Fruit fly (Drosophila melanogaster) whole organism, embryonic: ENCODE data around the gene PIG-L.

Experiments used
- Abd-B ChIP-seq: fragments of 200-800 bp; sonication (Bioruptor generic); optimal IDR thresholded peaks from 2 replicates; lab custom pipeline; 2018; ENCODE audit warnings: missing biosample characterization, mild to moderate bottlenecking, missing genetic modification characterization, moderate library complexity
- BtbVII ChIP-seq: fragments of 200-800 bp; sonication (Bioruptor generic); optimal IDR thresholded peaks from 3 replicates; lab custom pipeline; 2017; ENCODE audit warnings: missing biosample characterization, mild to moderate bottlenecking, missing genetic modification characterization
- CG10366 ChIP-seq: fragments of 200-800 bp; sonication (Bioruptor generic); IDR thresholded peaks from 2 replicates; pipeline ENCODE4 v1.3.6; 2022; ENCODE audit warnings: missing biosample characterization, missing genetic modification characterization
- CG10979 ChIP-seq: fragments of 200-800 bp; sonication (Bioruptor generic); optimal IDR thresholded peaks from 2 replicates; lab custom pipeline; 2018; ENCODE audit warnings: missing biosample characterization, mild to moderate bottlenecking, missing genetic modification characterization, moderate library complexity
- CG11398 ChIP-seq: fragments of 200-800 bp; sonication (Bioruptor generic); optimal IDR thresholded peaks from 2 replicates; lab custom pipeline; 2016; ENCODE audit warnings: missing biosample characterization, missing genetic modification characterization
- CG11456 ChIP-seq: fragments of 200-800 bp; sonication (Bioruptor generic); IDR thresholded peaks from 3 replicates; pipeline ENCODE4 v1.3.6; 2022; ENCODE audit warnings: missing biosample characterization, missing genetic modification characterization
- CG13424 ChIP-seq: fragments of 200-800 bp; sonication (Bioruptor generic); optimal IDR thresholded peaks from 2 replicates; lab custom pipeline; 2019; ENCODE audit warnings: missing biosample characterization, mild to moderate bottlenecking, missing genetic modification characterization, moderate library complexity
- CG13775 ChIP-seq: fragments of 200-800 bp; sonication (Bioruptor generic); optimal IDR thresholded peaks from 3 replicates; lab custom pipeline; 2017; ENCODE audit warnings: missing biosample characterization, mild to moderate bottlenecking, missing genetic modification characterization
- CG15269 ChIP-seq: fragments of 200-800 bp; sonication (Bioruptor generic); optimal IDR thresholded peaks from 2 replicates; lab custom pipeline; 2018; ENCODE audit warnings: missing biosample characterization, mild to moderate bottlenecking, missing genetic modification characterization, moderate library complexity
- CG15601 ChIP-seq: fragments of 200-800 bp; sonication (Bioruptor generic); optimal IDR thresholded peaks from 3 replicates; lab custom pipeline; 2019; ENCODE audit warnings: missing biosample characterization, mild to moderate bottlenecking, missing genetic modification characterization, moderate library complexity
- CG1647 ChIP-seq: fragments of 200-800 bp; sonication (Bioruptor generic); optimal IDR thresholded peaks from 3 replicates; lab custom pipeline; 2016; ENCODE audit warnings: missing biosample characterization, missing genetic modification characterization
- CG18764 ChIP-seq: fragments of 200-800 bp; sonication (Bioruptor generic); optimal IDR thresholded peaks from 3 replicates; lab custom pipeline; 2016; ENCODE audit warnings: missing biosample characterization, missing genetic modification characterization
- CG2199 ChIP-seq: fragments of 200-800 bp; sonication (Bioruptor generic); IDR thresholded peaks from 3 replicates; pipeline ENCODE4 v1.3.6; 2022; ENCODE audit warnings: missing biosample characterization, missing genetic modification characterization
- CG32767 ChIP-seq: fragments of 200-800 bp; sonication (Bioruptor generic); IDR thresholded peaks from 2 replicates; pipeline ENCODE4 v1.3.6; 2022; ENCODE audit warnings: missing biosample characterization, missing genetic modification characterization
- CG3407 ChIP-seq: fragments of 200-800 bp; sonication (Bioruptor generic); optimal IDR thresholded peaks from 2 replicates; lab custom pipeline; 2018; ENCODE audit warnings: missing biosample characterization, mild to moderate bottlenecking, missing genetic modification characterization
- CG34224 ChIP-seq: fragments of 200-800 bp; sonication (Bioruptor generic); IDR thresholded peaks from 3 replicates; pipeline ENCODE4 v1.3.6; 2022; ENCODE audit warnings: missing biosample characterization, missing genetic modification characterization; ENCODE audit not compliant: partially characterized antibody
- CG4820 ChIP-seq: fragments of 200-800 bp; sonication (Bioruptor generic); optimal IDR thresholded peaks from 3 replicates; lab custom pipeline; 2016; ENCODE audit warnings: missing biosample characterization, missing genetic modification characterization
- CG5245 ChIP-seq: fragments of 200-800 bp; sonication (Bioruptor generic); optimal IDR thresholded peaks from 3 replicates; lab custom pipeline; 2016; ENCODE audit warnings: missing biosample characterization, missing genetic modification characterization
- CG9215 ChIP-seq: fragments of 200-800 bp; sonication (Bioruptor generic); IDR thresholded peaks from 2 replicates; pipeline ENCODE4 v1.3.6; 2022; ENCODE audit warnings: missing biosample characterization, missing genetic modification characterization
- CG9437 ChIP-seq: fragments of 200-800 bp; sonication (Bioruptor generic); optimal IDR thresholded peaks from 2 replicates; lab custom pipeline; 2018; ENCODE audit warnings: missing biosample characterization, mild to moderate bottlenecking, missing genetic modification characterization
- D19B ChIP-seq: fragments of 200-800 bp; sonication (Bioruptor generic); optimal IDR thresholded peaks from 2 replicates; lab custom pipeline; 2017; ENCODE audit warnings: missing biosample characterization, mild to moderate bottlenecking, missing genetic modification characterization
- Deaf1 ChIP-seq: fragments of 200-800 bp; optimal IDR thresholded peaks from 3 replicates; lab custom pipeline; 2019; ENCODE audit warnings: missing biosample characterization, mild to moderate bottlenecking, missing genetic modification characterization, moderate library complexity
- Doc2 ChIP-seq: fragments of 200-800 bp; sonication (Bioruptor generic); IDR thresholded peaks from 2 replicates; pipeline ENCODE4 v1.3.6; 2022; ENCODE audit warnings: missing biosample characterization, missing genetic modification characterization
- Fer1 ChIP-seq: fragments of 200-800 bp; sonication (Bioruptor generic); optimal IDR thresholded peaks from 2 replicates; lab custom pipeline; 2017; ENCODE audit warnings: missing biosample characterization, mild to moderate bottlenecking, missing genetic modification characterization
- Meics ChIP-seq: fragments of 200-800 bp; sonication (Bioruptor generic); optimal IDR thresholded peaks from 2 replicates; lab custom pipeline; 2017; ENCODE audit warnings: missing biosample characterization, mild to moderate bottlenecking, missing genetic modification characterization
- Nf-YB ChIP-seq: fragments of 200-800 bp; sonication (Bioruptor generic); optimal IDR thresholded peaks from 3 replicates; lab custom pipeline; 2019; ENCODE audit warnings: missing biosample characterization, mild to moderate bottlenecking, missing genetic modification characterization, moderate library complexity
- Stat92E ChIP-seq, 3 experiments: fragments of >200 bp in 2 of 3; fragments of 200-800 bp in 1 of 3; sonication (Bioruptor generic) in 1 of 3; optimal IDR thresholded peaks; 2 replicates each; lab custom pipeline; 2017 to 2019; ENCODE audit warnings: missing biosample characterization in 3 of 3, missing genetic modification characterization in 3 of 3, mild to moderate bottlenecking in 1 of 3, moderate library complexity in 1 of 3
- YL-1 ChIP-seq: fragments of 200-800 bp; sonication (Bioruptor generic); optimal IDR thresholded peaks from 3 replicates; lab custom pipeline; 2017; ENCODE audit warnings: missing biosample characterization, mild to moderate bottlenecking, missing genetic modification characterization
- abd-A ChIP-seq: fragments of 200-800 bp; sonication (Bioruptor generic); optimal IDR thresholded peaks from 3 replicates; lab custom pipeline; 2019; ENCODE audit warnings: missing biosample characterization, mild to moderate bottlenecking, missing genetic modification characterization, moderate library complexity
- al ChIP-seq: fragments of 200-800 bp; sonication (Bioruptor generic); IDR thresholded peaks from 2 replicates; pipeline ENCODE4 v1.3.6; 2022; ENCODE audit warnings: missing biosample characterization, missing genetic modification characterization
- caup ChIP-seq: fragments of 200-800 bp; sonication (Bioruptor generic); optimal IDR thresholded peaks from 3 replicates; lab custom pipeline; 2017; ENCODE audit warnings: missing biosample characterization, mild to moderate bottlenecking, missing genetic modification characterization, moderate library complexity; ENCODE audit not compliant: severe bottlenecking
- dan ChIP-seq: fragments of 200-800 bp; sonication (Bioruptor generic); IDR thresholded peaks from 2 replicates; pipeline ENCODE4 v1.3.6; 2022; ENCODE audit warnings: missing biosample characterization, missing genetic modification characterization
- ewg ChIP-seq: fragments of 200-800 bp; sonication (Bioruptor generic); optimal IDR thresholded peaks from 3 replicates; lab custom pipeline; 2017; ENCODE audit warnings: mild to moderate bottlenecking, missing biosample characterization, missing genetic modification reagents, missing genetic modification characterization
- fd64A ChIP-seq: fragments of 200-800 bp; sonication (Bioruptor generic); optimal IDR thresholded peaks from 3 replicates; lab custom pipeline; 2018; ENCODE audit warnings: missing biosample characterization, mild to moderate bottlenecking, missing genetic modification characterization
- hbn ChIP-seq: fragments of 200-800 bp; sonication (Bioruptor generic); IDR thresholded peaks from 2 replicates; pipeline ENCODE4 v1.3.6; 2022; ENCODE audit warnings: missing biosample characterization, missing genetic modification characterization; ENCODE audit not compliant: partially characterized antibody
- ind ChIP-seq: fragments of 200-800 bp; sonication (Bioruptor generic); optimal IDR thresholded peaks from 3 replicates; lab custom pipeline; 2016; ENCODE audit warnings: missing biosample characterization, missing genetic modification characterization
- ken ChIP-seq: fragments of 200-800 bp; sonication (Bioruptor generic); IDR thresholded peaks from 3 replicates; pipeline ENCODE4 v1.3.6; 2022; ENCODE audit warnings: missing biosample characterization, missing genetic modification characterization
- lov ChIP-seq, 2 experiments: fragments of 200-800 bp in 1 of 2; fragments of >200 bp in 1 of 2; sonication (Bioruptor generic) in 1 of 2; IDR thresholded peaks in 1 of 2; optimal IDR thresholded peaks in 1 of 2; 2 replicates in 1 of 2; 3 replicates in 1 of 2; pipeline versions ENCODE4 v1.3.6 to Lab custom; 2017 to 2022; ENCODE audit warnings: missing biosample characterization in 1 of 2, missing genetic modification characterization in 1 of 2
- nom ChIP-seq: fragments of 200-800 bp; sonication (Bioruptor generic); optimal IDR thresholded peaks from 2 replicates; lab custom pipeline; 2017; ENCODE audit warnings: missing biosample characterization, missing genetic modification characterization, mild to moderate bottlenecking, moderate library complexity, missing genetic modification reagents
- pho ChIP-seq: fragments of 200-800 bp; sonication (Bioruptor generic); optimal IDR thresholded peaks from 2 replicates; lab custom pipeline; 2016; ENCODE audit warnings: missing biosample characterization, missing genetic modification characterization
- prd ChIP-seq, 3 experiments: fragments of >200 bp in 2 of 3; fragments of 200-800 bp in 1 of 3; sonication (Bioruptor generic) in 1 of 3; optimal IDR thresholded peaks in 2 of 3; IDR thresholded peaks in 1 of 3; 2 replicates in 2 of 3; 3 replicates in 1 of 3; pipeline versions ENCODE4 v1.3.6 to Lab custom; 2017 to 2022; ENCODE audit warnings: missing biosample characterization in 1 of 3, missing genetic modification characterization in 1 of 3
- row ChIP-seq: fragments of 200-800 bp; sonication (Bioruptor generic); IDR thresholded peaks from 3 replicates; pipeline ENCODE4 v1.3.6; 2022; ENCODE audit warnings: missing biosample characterization, missing genetic modification characterization
- sc ChIP-seq, 3 experiments: fragments of >200 bp in 2 of 3; fragments of 200-800 bp in 1 of 3; sonication (Bioruptor generic) in 1 of 3; optimal IDR thresholded peaks; 2 replicates in 2 of 3; 3 replicates in 1 of 3; lab custom pipeline; 2017; ENCODE audit warnings: mild to moderate bottlenecking in 1 of 3, missing biosample characterization in 1 of 3, missing genetic modification characterization in 1 of 3, missing genetic modification reagents in 1 of 3
- sd ChIP-seq: fragments of 200-800 bp; sonication (Bioruptor generic); optimal IDR thresholded peaks from 3 replicates; lab custom pipeline; 2018; ENCODE audit warnings: missing biosample characterization, mild to moderate bottlenecking, missing genetic modification characterization, moderate library complexity
- sug ChIP-seq: fragments of 200-800 bp; optimal IDR thresholded peaks from 2 replicates; lab custom pipeline; 2019; ENCODE audit warnings: missing biosample characterization, mild to moderate bottlenecking, missing genetic modification characterization, moderate library complexity
- z ChIP-seq: fragments of 200-800 bp; sonication (Bioruptor generic); IDR thresholded peaks from 3 replicates; pipeline ENCODE4 v1.3.6; 2022; ENCODE audit warnings: missing biosample characterization, missing genetic modification characterization
- zf30C ChIP-seq: fragments of 200-800 bp; sonication (Bioruptor generic); optimal IDR thresholded peaks from 3 replicates; lab custom pipeline; 2018; ENCODE audit warnings: missing biosample characterization, mild to moderate bottlenecking, missing genetic modification characterization

Gene PIG-L

DNA sequence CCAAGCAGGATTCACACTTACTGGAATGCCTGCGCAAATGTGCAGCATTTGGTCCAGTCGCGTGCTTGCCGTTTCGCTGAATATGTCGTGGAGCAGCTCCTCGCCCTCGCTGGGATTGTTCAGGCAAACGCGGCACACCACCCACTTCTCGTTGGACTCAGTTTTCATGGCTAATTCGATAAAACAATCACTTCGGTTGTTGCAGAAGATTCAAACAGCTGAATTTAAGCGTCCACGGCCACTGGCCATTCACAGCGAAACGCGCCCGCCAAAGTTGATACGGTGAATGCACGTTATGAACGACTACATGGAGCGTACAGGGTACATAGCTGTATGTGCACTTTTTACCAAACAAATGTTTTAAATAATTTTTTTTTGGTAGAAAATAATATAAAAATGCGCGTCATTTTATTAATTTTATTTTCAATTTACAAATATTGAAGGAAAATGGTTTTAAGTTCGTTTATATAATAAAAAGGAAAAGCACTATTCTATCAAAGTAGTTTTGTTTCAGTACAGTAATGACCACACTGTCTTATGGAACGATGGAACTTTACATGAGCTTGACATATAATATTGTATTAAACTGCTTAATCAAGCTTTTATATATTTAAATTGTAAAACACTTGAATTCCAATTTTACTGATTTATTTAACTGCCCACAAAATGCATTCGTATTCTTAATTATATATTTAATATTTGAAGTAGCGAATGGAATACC is 10.1 kb upstream of the PIG-L start, which contains the start of gene trem (continued):
- TF ChIP-seq Abd-B = peak; percentile 82
- peak; percentile 51 for TF ChIP-seq YL-1
- TF ChIP-seq Deaf1 (tag; lab: Kevin White, UChicago) = no peak
- no peak for TF ChIP-seq CG34224 (GFP tag; lab: Robert Waterston, UW)
- no peak for TF ChIP-seq Doc2 (GFP tag; lab: Robert Waterston, UW)
- peak; percentile 71 for TF ChIP-seq pho (GFP tag; lab: Kevin White, UChicago)
- TF ChIP-seq CG11456 (GFP tag; lab: Robert Waterston, UW) = peak; percentile 74
- peak; percentile 56 for TF ChIP-seq BtbVII (GFP tag; lab: Kevin White, UChicago)
- peak; percentile 79 for TF ChIP-seq ind (GFP tag; lab: Kevin White, UChicago)
- TF ChIP-seq prd (optimal IDR thresholded peaks at IDR 0.05; lab: Kevin White, UChicago) = no peak
- peak; percentile 81 for TF ChIP-seq prd (GFP tag; IDR thresholded peaks at IDR 0.05; lab: Robert Waterston, UW)
- TF ChIP-seq sd = peak; percentile 14
- TF ChIP-seq D19B (GFP tag; lab: Kevin White, UChicago) = peak; percentile 87
- TF ChIP-seq hbn = no peak
- peak; percentile 58 for TF ChIP-seq caup (GFP tag; lab: Kevin White, UChicago)
- no peak for TF ChIP-seq fd64A (GFP tag; lab: Kevin White, UChicago)
- TF ChIP-seq row (GFP tag; lab: Robert Waterston, UW) = peak; percentile 97
- no peak for TF ChIP-seq nom (GFP tag; lab: Kevin White, UChicago)
- peak; percentile 52 for TF ChIP-seq ewg
- TF ChIP-seq CG5245 (GFP tag; lab: Kevin White, UChicago) = no peak
- TF ChIP-seq sc (optimal IDR thresholded peaks at IDR 0.05; lab: Kevin White, UChicago) = no peak
- TF ChIP-seq sc (GFP tag; optimal IDR thresholded peaks at IDR 0.05; lab: Kevin White, UChicago) = peak; percentile 45
- peak; percentile 55 for TF ChIP-seq CG15601 (tag; lab: Kevin White, UChicago)
- no peak for TF ChIP-seq lov (optimal IDR thresholded peaks at IDR 0.05; lab: Kevin White, UChicago)
- TF ChIP-seq lov (GFP tag; IDR thresholded peaks at IDR 0.05; lab: Robert Waterston, UW) = no peak
- TF ChIP-seq CG3407 = peak; percentile 48
- no peak for TF ChIP-seq Stat92E (GFP tag; optimal IDR thresholded peaks at IDR 0.05; lab: Kevin White, UChicago)
- TF ChIP-seq ken (GFP tag; lab: Robert Waterston, UW) = peak; percentile 62; the same call in 2 of the 3 replicates
- TF ChIP-seq CG1647 (GFP tag; lab: Kevin White, UChicago) = no peak
- peak; percentile 81 for TF ChIP-seq Meics (GFP tag; lab: Kevin White, UChicago)
- TF ChIP-seq CG32767 (GFP tag; lab: Robert Waterston, UW) = no peak
- peak; percentile 83 for TF ChIP-seq CG9215 (GFP tag; lab: Robert Waterston, UW)
- TF ChIP-seq CG13775 = peak; percentile 89
- no peak for TF ChIP-seq abd-A (tag; lab: Kevin White, UChicago)
- no peak for TF ChIP-seq CG15269 (tag; lab: Kevin White, UChicago)
- TF ChIP-seq dan (GFP tag; lab: Robert Waterston, UW) = no peak
- peak; percentile 63 for TF ChIP-seq CG10979 (tag; lab: Kevin White, UChicago)
- peak; percentile 63 for TF ChIP-seq CG10366 (GFP tag; lab: Robert Waterston, UW)
- TF ChIP-seq Nf-YB (GFP tag; lab: Kevin White, UChicago) = peak; percentile 45
- peak; percentile 82 for TF ChIP-seq sug (tag; lab: Kevin White, UChicago)
- TF ChIP-seq CG11398 (GFP tag; lab: Kevin White, UChicago) = no peak
- peak; percentile 81 for TF ChIP-seq CG9437 (GFP tag; lab: Kevin White, UChicago)
- peak; percentile 69 for TF ChIP-seq al
- TF ChIP-seq z = no peak
- TF ChIP-seq CG18764 = peak; percentile 51
- TF ChIP-seq zf30C (GFP tag; lab: Kevin White, UChicago) = no peak
- no peak for TF ChIP-seq CG2199 (GFP tag; lab: Robert Waterston, UW)
- TF ChIP-seq CG4820 (GFP tag; lab: Kevin White, UChicago) = peak; percentile 64
- peak; percentile 80 for TF ChIP-seq CG13424 (tag; lab: Kevin White, UChicago)
- peak; percentile 8 for TF ChIP-seq Fer1 (GFP tag; lab: Kevin White, UChicago)
